Worm (Caenorhabditis elegans) whole organism, young adult: ENCODE data around the gene K01G5.8.
A peak's percentile ranks its signal among the peaks of the same experiment; 100 is the strongest.

ENCODE experiments used
- B0035.1 ChIP-seq: sonication (generic microtip); optimal IDR thresholded peaks from 2 replicates; lab custom pipeline; 2016; ENCODE audit warnings: missing genetic modification characterization, mild to moderate bottlenecking, missing compliant biosample characterization, missing genotype, missing genetic modification reagents
- F22D6.2 ChIP-seq: sonication (generic microtip); optimal IDR thresholded peaks from 2 replicates; lab custom pipeline; 2016; ENCODE audit warnings: mild to moderate bottlenecking, missing genetic modification characterization, missing compliant biosample characterization
- F23B12.7 ChIP-seq: sonication (generic microtip); optimal IDR thresholded peaks from 2 replicates; lab custom pipeline; 2017; ENCODE audit warnings: missing genetic modification characterization, mild to moderate bottlenecking, missing compliant biosample characterization, antibody characterized with exemption, moderate library complexity; ENCODE audit not compliant: insufficient read depth
- F33H1.4 ChIP-seq: fragments of 200-800 bp; sonication (Bioruptor generic); IDR thresholded peaks from 2 replicates; pipeline ENCODE4 v1.3.6; 2022; ENCODE audit warnings: missing genetic modification reagents, missing genetic modification characterization, missing compliant biosample characterization
- F37B4.10 ChIP-seq: fragments of 200-800 bp; sonication (Bioruptor generic); IDR thresholded peaks from 2 replicates; pipeline ENCODE4 v1.3.6; 2022; ENCODE audit warnings: missing genetic modification characterization, missing compliant biosample characterization
- F49E8.2 ChIP-seq: sonication (generic microtip); optimal IDR thresholded peaks from 3 replicates; lab custom pipeline; 2017; ENCODE audit warnings: missing genetic modification characterization, mild to moderate bottlenecking, missing compliant biosample characterization, antibody characterized with exemption, moderate library complexity; ENCODE audit not compliant: insufficient read depth
- F52B5.7 ChIP-seq: sonication (generic microtip); optimal IDR thresholded peaks from 2 replicates; lab custom pipeline; 2016; ENCODE audit warnings: mild to moderate bottlenecking, missing genetic modification characterization, missing compliant biosample characterization
- F55B11.4 ChIP-seq: sonication (generic microtip); optimal IDR thresholded peaks from 2 replicates; lab custom pipeline; 2016; ENCODE audit warnings: missing compliant biosample characterization, missing genetic modification characterization, borderline replicate concordance; ENCODE audit not compliant: insufficient read depth
- F57A8.1 ChIP-seq: fragments of 200-800 bp; sonication (Bioruptor generic); optimal IDR thresholded peaks from 2 replicates; lab custom pipeline; 2018; ENCODE audit warnings: mild to moderate bottlenecking, missing genetic modification characterization, moderate library complexity, missing compliant biosample characterization
- K11D2.4 ChIP-seq: fragments of 200-800 bp; sonication (Bioruptor generic); IDR thresholded peaks from 2 replicates; pipeline ENCODE4 v1.3.6; 2022; ENCODE audit warnings: missing genetic modification reagents, missing genetic modification characterization, missing compliant biosample characterization
- T07F8.4 ChIP-seq: sonication (generic microtip); optimal IDR thresholded peaks from 2 replicates; lab custom pipeline; 2016; ENCODE audit warnings: mild to moderate bottlenecking, missing genetic modification characterization, moderate library complexity, missing compliant biosample characterization
- Y56A3A.18 ChIP-seq: fragments of 200-800 bp; sonication (Bioruptor generic); IDR thresholded peaks from 2 replicates; pipeline ENCODE4 v1.3.6; 2022; ENCODE audit warnings: missing genetic modification reagents, missing genetic modification characterization, missing compliant biosample characterization
- Y95B8A.8 ChIP-seq: fragments of 200-800 bp; sonication (Bioruptor generic); IDR thresholded peaks from 2 replicates; pipeline ENCODE4 v1.3.6; 2022; ENCODE audit warnings: missing genetic modification reagents, missing genetic modification characterization, missing compliant biosample characterization
- akir-1 ChIP-seq: fragments of 200-800 bp; sonication (Bioruptor generic); optimal IDR thresholded peaks from 2 replicates; lab custom pipeline; 2018; ENCODE audit warnings: mild to moderate bottlenecking, missing genetic modification characterization, moderate library complexity, missing compliant biosample characterization
- aptf-2 ChIP-seq: fragments of 200-800 bp; sonication (Bioruptor generic); conservative IDR thresholded peaks from 2 replicates; pipeline ENCODE4 v1.3.6; 2022; ENCODE audit warnings: missing genetic modification reagents, missing genetic modification characterization, missing compliant biosample characterization
- bed-2 ChIP-seq: fragments of 200-800 bp; sonication (Bioruptor generic); IDR thresholded peaks from 2 replicates; pipeline ENCODE4 v1.3.6; 2022; ENCODE audit warnings: missing genetic modification reagents, missing genetic modification characterization, missing compliant biosample characterization
- cebp-1 ChIP-seq, 2 experiments: fragments of 200-800 bp in 1 of 2; sonication (Bioruptor generic) in 1 of 2; sonication (generic microtip) in 1 of 2; IDR thresholded peaks in 1 of 2; optimal IDR thresholded peaks in 1 of 2; 2 replicates each; pipeline versions ENCODE4 v1.3.6 to Lab custom; 2017 to 2022; ENCODE audit warnings: missing compliant biosample characterization in 2 of 2, missing genetic modification characterization in 2 of 2, mild to moderate bottlenecking in 1 of 2, missing genetic modification reagents in 1 of 2, moderate library complexity in 1 of 2
- ceh-27 ChIP-seq: fragments of 200-800 bp; sonication (Bioruptor generic); optimal IDR thresholded peaks from 2 replicates; lab custom pipeline; 2018; ENCODE audit warnings: mild to moderate bottlenecking, missing genetic modification characterization, moderate library complexity, missing compliant biosample characterization
- die-1 ChIP-seq: sonication (generic microtip); optimal IDR thresholded peaks from 2 replicates; lab custom pipeline; 2016; ENCODE audit warnings: missing genotype, mild to moderate bottlenecking, missing genetic modification characterization, missing compliant biosample characterization
- dpl-1 ChIP-seq: fragments of 150-350 bp; optimal IDR thresholded peaks from 2 replicates; lab custom pipeline; 2014; ENCODE audit warnings: missing biosample characterization, missing genetic modification reagents, missing genetic modification characterization
- egrh-3 ChIP-seq: fragments of 200-800 bp; sonication (Bioruptor generic); IDR thresholded peaks from 2 replicates; pipeline ENCODE4 v1.3.6; 2022; ENCODE audit warnings: missing genetic modification reagents, missing genetic modification characterization, missing compliant biosample characterization
- fkh-3 ChIP-seq: sonication (generic microtip); optimal IDR thresholded peaks from 2 replicates; lab custom pipeline; 2016; ENCODE audit warnings: mild to moderate bottlenecking, missing genetic modification characterization, missing compliant biosample characterization
- gei-17 ChIP-seq: fragments of 200-800 bp; sonication (Bioruptor generic); optimal IDR thresholded peaks from 2 replicates; lab custom pipeline; 2018; ENCODE audit warnings: mild to moderate bottlenecking, missing genetic modification characterization, missing compliant biosample characterization
- lag-1 ChIP-seq: fragments of 200-800 bp; sonication (Bioruptor generic); IDR thresholded peaks from 2 replicates; pipeline ENCODE4 v1.3.6; 2022; ENCODE audit warnings: missing genetic modification reagents, missing genetic modification characterization, missing compliant biosample characterization
- let-526 ChIP-seq: fragments of 200-800 bp; sonication (Bioruptor generic); IDR thresholded peaks from 2 replicates; pipeline ENCODE4 v1.3.6; 2022; ENCODE audit warnings: missing genetic modification reagents, missing genetic modification characterization, missing compliant biosample characterization
- let-607 ChIP-seq, 2 experiments: fragments of 200-800 bp in 1 of 2; sonication (Bioruptor generic) in 1 of 2; sonication (generic microtip) in 1 of 2; optimal IDR thresholded peaks; 2 replicates each; lab custom pipeline; 2016 to 2018; ENCODE audit warnings: mild to moderate bottlenecking in 2 of 2, missing compliant biosample characterization in 2 of 2, missing genetic modification characterization in 2 of 2, moderate library complexity in 2 of 2, missing genotype in 1 of 2
- lin-40 ChIP-seq: sonication (generic microtip); optimal IDR thresholded peaks from 2 replicates; lab custom pipeline; 2016; ENCODE audit warnings: missing genetic modification characterization, mild to moderate bottlenecking, missing compliant biosample characterization, missing genotype, missing genetic modification reagents
- lin-54 ChIP-seq: fragments of 200-800 bp; sonication (Bioruptor generic); optimal IDR thresholded peaks from 2 replicates; lab custom pipeline; 2018; ENCODE audit warnings: mild to moderate bottlenecking, missing genetic modification characterization, missing compliant biosample characterization
- madf-10 ChIP-seq: sonication (generic microtip); optimal IDR thresholded peaks from 2 replicates; lab custom pipeline; 2016; ENCODE audit warnings: mild to moderate bottlenecking, missing genetic modification characterization, missing compliant biosample characterization
- madf-3 ChIP-seq: fragments of 200-800 bp; sonication (Bioruptor generic); IDR thresholded peaks from 2 replicates; pipeline ENCODE4 v1.3.6; 2022; ENCODE audit warnings: missing genetic modification reagents, missing genetic modification characterization, missing compliant biosample characterization
- madf-6 ChIP-seq: fragments of 200-800 bp; sonication (Bioruptor generic); IDR thresholded peaks from 2 replicates; pipeline ENCODE4 v1.3.6; 2022; ENCODE audit warnings: missing genetic modification reagents, missing genetic modification characterization, missing compliant biosample characterization
- madf-8 ChIP-seq: fragments of 200-800 bp; sonication (Bioruptor generic); conservative IDR thresholded peaks from 2 replicates; pipeline ENCODE4 v1.3.6; 2022; ENCODE audit warnings: missing genetic modification reagents, missing genetic modification characterization, missing compliant biosample characterization
- mel-28 ChIP-seq: sonication (generic microtip); optimal IDR thresholded peaks from 2 replicates; lab custom pipeline; 2016; ENCODE audit warnings: borderline replicate concordance, mild to moderate bottlenecking, missing genetic modification characterization, missing compliant biosample characterization
- nfyb-1 ChIP-seq: fragments of 200-800 bp; sonication (Bioruptor generic); IDR thresholded peaks from 2 replicates; pipeline ENCODE4 v1.3.6; 2022; ENCODE audit warnings: missing genetic modification reagents, missing genetic modification characterization, missing compliant biosample characterization
- repo-1 ChIP-seq: sonication (generic microtip); optimal IDR thresholded peaks from 2 replicates; lab custom pipeline; 2017; ENCODE audit warnings: mild to moderate bottlenecking, missing genetic modification characterization, missing compliant biosample characterization
- rpc-1 ChIP-seq, 2 experiments: fragments of 150-350 bp in 1 of 2; sonication (generic microtip) in 1 of 2; optimal IDR thresholded peaks; 2 replicates each; lab custom pipeline; 2014 to 2018; ENCODE audit warnings: missing biosample characterization in 1 of 2, missing genetic modification characterization in 1 of 2, missing genetic modification reagents in 1 of 2, missing genotype in 1 of 2
- sea-2 ChIP-seq: fragments of 200-800 bp; sonication (Bioruptor generic); IDR thresholded peaks from 2 replicates; pipeline ENCODE4 v1.3.6; 2022; ENCODE audit warnings: missing genetic modification characterization, missing compliant biosample characterization
- snpc-3.4 ChIP-seq: sonication (generic microtip); optimal IDR thresholded peaks from 2 replicates; lab custom pipeline; 2017; ENCODE audit warnings: missing genetic modification characterization, mild to moderate bottlenecking, missing compliant biosample characterization, antibody characterized with exemption, moderate library complexity, missing genotype, missing genetic modification reagents
- somi-1 ChIP-seq: fragments of 200-800 bp; sonication (Bioruptor generic); optimal IDR thresholded peaks from 2 replicates; lab custom pipeline; 2018; ENCODE audit warnings: mild to moderate bottlenecking, missing genetic modification characterization, missing compliant biosample characterization
- sptf-2 ChIP-seq: fragments of 200-800 bp; sonication (Bioruptor generic); optimal IDR thresholded peaks from 2 replicates; lab custom pipeline; 2018; ENCODE audit warnings: mild to moderate bottlenecking, missing genetic modification characterization, missing compliant biosample characterization
- zim-3 ChIP-seq: sonication (generic microtip); optimal IDR thresholded peaks from 2 replicates; lab custom pipeline; 2017; ENCODE audit warnings: mild to moderate bottlenecking, missing genetic modification characterization, moderate library complexity, missing compliant biosample characterization
- ztf-26 ChIP-seq: sonication (generic microtip); optimal IDR thresholded peaks from 2 replicates; lab custom pipeline; 2017; ENCODE audit warnings: missing genetic modification characterization, missing compliant biosample characterization
- ztf-28 ChIP-seq: fragments of 200-800 bp; sonication (Bioruptor generic); IDR thresholded peaks from 2 replicates; pipeline ENCODE4 v1.3.6; 2022; ENCODE audit warnings: missing genetic modification reagents, missing genetic modification characterization, missing compliant biosample characterization
- ztf-6 ChIP-seq: fragments of 200-800 bp; sonication (Bioruptor generic); IDR thresholded peaks from 2 replicates; pipeline ENCODE4 v1.3.6; 2022; ENCODE audit warnings: missing genetic modification reagents, missing genetic modification characterization, missing compliant biosample characterization

K01G5.8 gene

DNA sequence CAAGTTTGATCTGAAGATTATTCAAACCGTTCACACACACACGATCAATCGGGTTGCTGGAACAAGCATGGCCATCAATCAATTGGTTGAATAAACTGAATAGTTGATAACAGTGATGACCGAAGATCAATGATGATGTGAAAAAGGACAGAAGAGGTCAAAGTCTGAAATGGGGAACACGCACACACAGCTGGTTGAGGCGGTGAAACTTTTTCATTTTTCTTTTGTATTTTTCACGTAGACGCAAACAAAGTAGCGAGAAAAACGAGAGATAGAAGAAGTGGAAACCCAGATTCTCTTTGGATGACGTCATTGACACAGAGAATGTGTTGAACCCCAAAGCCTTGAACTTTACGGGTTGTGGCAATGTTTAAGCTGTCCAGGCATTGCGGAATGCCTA lies 23.1 kb downstream of the K01G5.8 start (continued):
- TF ChIP-seq Y56A3A.18 (no peak), aptf-2 (no peak), K11D2.4 (GFP tag; lab: Robert Waterston, UW) (peak; percentile 71), B0035.1 (tag; lab: Kevin White, UChicago) (peak; percentile 56), ztf-28 (GFP tag; lab: Robert Waterston, UW) (no peak), F22D6.2 (tag; lab: Kevin White, UChicago) (peak; percentile 65), snpc-3.4 (tag; lab: Kevin White, UChicago) (no peak), gei-17 (no peak), madf-10 (tag; lab: Kevin White, UChicago) (peak; percentile 41), sptf-2 (GFP tag; lab: Kevin White, UChicago) (no peak), dpl-1 (no peak), F52B5.7 (tag; lab: Kevin White, UChicago) (no peak), fkh-3 (tag; lab: Kevin White, UChicago) (no peak), ztf-26 (peak; percentile 65), F33H1.4 (GFP tag; lab: Robert Waterston, UW) (no peak), F57A8.1 (GFP tag; lab: Kevin White, UChicago) (no peak), F37B4.10 (GFP tag; lab: Robert Waterston, UW) (0 out of 2 replicates have a peak, but pooled peaks have one; percentile 52), F23B12.7 (peak; percentile 2), let-607 (tag; optimal IDR thresholded peaks at IDR 0.05; lab: Kevin White, UChicago) (peak in 1 of 2 experiments; percentile 6), madf-8 (GFP tag; lab: Robert Waterston, UW) (no peak)
- TF ChIP-seq, all 124 proteins: peak for 31

DNA sequence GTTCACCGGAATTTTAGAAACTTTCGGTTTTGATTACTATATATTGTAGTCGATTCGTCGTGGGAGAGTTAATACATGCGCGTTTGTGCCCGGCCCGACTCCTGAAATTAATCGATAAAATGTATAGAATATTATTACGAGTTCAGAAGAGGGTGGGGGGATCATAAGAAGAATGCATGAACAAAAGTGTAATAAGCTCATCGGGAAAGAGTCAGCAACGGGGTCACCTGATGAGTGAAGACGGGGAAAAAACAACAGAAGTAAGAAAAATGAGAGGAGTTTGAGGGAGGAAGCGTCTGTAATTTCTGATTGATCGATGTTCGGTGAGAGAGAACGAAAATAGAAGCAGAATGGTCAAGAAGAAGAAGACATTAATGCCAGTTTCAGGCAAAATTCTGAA lies 24.5 kb downstream of the K01G5.8 start, which contains the start of gene W09D10.4:
TSS of gene W09D10.4 (minus strand) at position 101 of the 400 bp plus-strand sequence.
- TF ChIP-seq akir-1 (no peak), zim-3 (tag; lab: Kevin White, UChicago) (no peak), bed-2 (GFP tag; lab: Robert Waterston, UW) (no peak), Y95B8A.8 (GFP tag; lab: Robert Waterston, UW) (no peak), ztf-6 (GFP tag; lab: Robert Waterston, UW) (no peak), madf-6 (GFP tag; lab: Robert Waterston, UW) (no peak), cebp-1 (GFP tag; IDR thresholded peaks at IDR 0.05; lab: Robert Waterston, UW) (no peak), cebp-1 (tag; optimal IDR thresholded peaks at IDR 0.05; lab: Kevin White, UChicago) (peak; percentile 4), lin-40 (tag; lab: Kevin White, UChicago) (no peak)

DNA sequence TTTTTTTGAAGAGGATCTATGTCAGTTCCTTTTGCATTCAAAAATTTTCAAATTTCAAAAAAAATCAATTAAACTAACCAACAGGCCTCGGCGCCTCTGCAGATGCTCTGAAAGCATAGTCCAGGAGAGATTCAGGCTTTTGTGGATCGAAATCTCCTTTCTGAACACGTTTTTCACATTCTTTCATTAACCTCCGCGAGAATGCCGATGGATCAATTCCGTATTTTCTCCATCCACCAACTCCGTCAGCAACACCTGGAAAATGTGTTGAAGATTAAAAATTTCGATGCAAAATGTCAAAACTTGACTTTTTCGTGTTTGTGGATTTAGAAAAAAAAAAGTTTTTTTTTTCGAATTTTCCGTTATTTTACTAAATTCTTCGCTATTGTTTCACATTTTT lies 26.0 kb downstream of the K01G5.8 start:
- TF ChIP-seq lin-54 (GFP tag; lab: Kevin White, UChicago) (no peak), rpc-1 (optimal IDR thresholded peaks at IDR 0.05; lab: Kevin White, UChicago) (no peak), rpc-1 (tag; optimal IDR thresholded peaks at IDR 0.05; lab: Kevin White, UChicago) (no peak), ceh-27 (GFP tag; lab: Kevin White, UChicago) (no peak), zim-3 (tag; lab: Kevin White, UChicago) (peak; percentile 12), T07F8.4 (tag; lab: Kevin White, UChicago) (no peak), cebp-1 (GFP tag; IDR thresholded peaks at IDR 0.05; lab: Robert Waterston, UW) (no peak), cebp-1 (tag; optimal IDR thresholded peaks at IDR 0.05; lab: Kevin White, UChicago) (peak; percentile 23), egrh-3 (no peak), sea-2 (GFP tag; lab: Robert Waterston, UW) (0 out of 2 replicates have a peak, but pooled peaks have one; percentile 36), die-1 (no peak), madf-3 (0 out of 2 replicates have a peak, but pooled peaks have one; percentile 31), lag-1 (no peak), madf-6 (GFP tag; lab: Robert Waterston, UW) (0 out of 2 replicates have a peak, but pooled peaks have one; percentile 28), repo-1 (tag; lab: Kevin White, UChicago) (peak; percentile 6), F49E8.2 (tag; lab: Kevin White, UChicago) (no peak), nfyb-1 (GFP tag; lab: Robert Waterston, UW) (0 out of 2 replicates have a peak, but pooled peaks have one; percentile 21), let-526 (GFP tag; lab: Robert Waterston, UW) (0 out of 2 replicates have a peak, but pooled peaks have one; percentile 15), somi-1 (GFP tag; lab: Kevin White, UChicago) (no peak), K11D2.4 (GFP tag; lab: Robert Waterston, UW) (0 out of 2 replicates have a peak, but pooled peaks have one; percentile 24), F55B11.4 (tag; lab: Kevin White, UChicago) (no peak), mel-28 (tag; lab: Kevin White, UChicago) (no peak)
